Fruit fly (Drosophila melanogaster) whole organism, embryonic: ENCODE data around the gene rols.
A peak's percentile ranks its signal among the peaks of the same experiment; 100 is the strongest.

Experiments used
- Asciz ChIP-seq: fragments of 200-800 bp; sonication (Bioruptor generic); optimal IDR thresholded peaks from 2 replicates; lab custom pipeline; 2017; ENCODE audit warnings: missing biosample characterization, mild to moderate bottlenecking, missing genetic modification characterization, missing genetic modification reagents
- Atf3 ChIP-seq: fragments of 200-800 bp; sonication (Bioruptor generic); optimal IDR thresholded peaks from 3 replicates; lab custom pipeline; 2016; ENCODE audit warnings: missing biosample characterization, missing genetic modification characterization
- B-H1 ChIP-seq: fragments of 200-800 bp; sonication (Bioruptor generic); IDR thresholded peaks from 3 replicates; pipeline ENCODE4 v1.3.6; 2022; ENCODE audit warnings: missing biosample characterization, missing genetic modification characterization
- Blimp-1 ChIP-seq: fragments of 200-800 bp; sonication (Bioruptor generic); optimal IDR thresholded peaks from 3 replicates; lab custom pipeline; 2018; ENCODE audit warnings: missing biosample characterization, missing genetic modification characterization, mild to moderate bottlenecking, moderate library complexity, missing genetic modification reagents
- CG10209 ChIP-seq: fragments of 200-800 bp; sonication (Bioruptor generic); optimal IDR thresholded peaks from 3 replicates; lab custom pipeline; 2017; ENCODE audit warnings: missing biosample characterization, mild to moderate bottlenecking, missing genetic modification characterization, missing genetic modification reagents
- CG10321 ChIP-seq: fragments of 200-800 bp; sonication (Bioruptor generic); IDR thresholded peaks from 2 replicates; pipeline ENCODE4 v1.3.6; 2022; ENCODE audit warnings: missing biosample characterization, missing genetic modification characterization
- CG11093 ChIP-seq: fragments of 200-800 bp; sonication (Bioruptor generic); IDR thresholded peaks from 3 replicates; pipeline ENCODE4 v1.3.6; 2022; ENCODE audit warnings: missing biosample characterization, missing genetic modification characterization
- CG12104 ChIP-seq: fragments of 200-800 bp; sonication (Bioruptor generic); optimal IDR thresholded peaks from 3 replicates; lab custom pipeline; 2016; ENCODE audit warnings: missing biosample characterization, missing genetic modification characterization
- CG12219 ChIP-seq: fragments of 200-800 bp; sonication (Bioruptor generic); optimal IDR thresholded peaks from 3 replicates; lab custom pipeline; 2018; ENCODE audit warnings: missing biosample characterization, mild to moderate bottlenecking, missing genetic modification characterization
- CG13624 ChIP-seq: fragments of 200-800 bp; sonication (Bioruptor generic); optimal IDR thresholded peaks from 2 replicates; lab custom pipeline; 2016; ENCODE audit warnings: missing biosample characterization, missing genetic modification characterization
- CG16815 ChIP-seq: fragments of 200-800 bp; sonication (Bioruptor generic); optimal IDR thresholded peaks from 3 replicates; lab custom pipeline; 2017; ENCODE audit warnings: missing biosample characterization, mild to moderate bottlenecking, missing genetic modification characterization
- CG31441 ChIP-seq: fragments of 200-800 bp; sonication (Bioruptor generic); IDR thresholded peaks from 2 replicates; pipeline ENCODE4 v1.3.6; 2022; ENCODE audit warnings: missing biosample characterization, missing genetic modification characterization
- CG3726 ChIP-seq: fragments of 200-800 bp; sonication (Bioruptor generic); IDR thresholded peaks from 3 replicates; pipeline ENCODE4, ENCODE4 v1.3.6; 2022; ENCODE audit warnings: missing biosample characterization, missing genetic modification characterization
- CG3838 ChIP-seq: fragments of 200-800 bp; sonication (Bioruptor generic); optimal IDR thresholded peaks from 3 replicates; lab custom pipeline; 2016; ENCODE audit warnings: missing biosample characterization, missing genetic modification characterization
- CG42726 ChIP-seq: fragments of 200-800 bp; sonication (Bioruptor generic); IDR thresholded peaks from 2 replicates; pipeline ENCODE4 v1.3.6; 2022; ENCODE audit warnings: missing biosample characterization, missing genetic modification characterization; ENCODE audit not compliant: partially characterized antibody
- CG4360 ChIP-seq: fragments of 200-800 bp; sonication (Bioruptor generic); IDR thresholded peaks from 2 replicates; pipeline ENCODE4 v1.3.6; 2022; ENCODE audit warnings: missing biosample characterization, missing genetic modification characterization
- CG4424 ChIP-seq: fragments of 200-800 bp; sonication (Bioruptor generic); optimal IDR thresholded peaks from 3 replicates; lab custom pipeline; 2016; ENCODE audit warnings: missing biosample characterization, missing genetic modification characterization
- CG4820 ChIP-seq: fragments of 200-800 bp; sonication (Bioruptor generic); optimal IDR thresholded peaks from 3 replicates; lab custom pipeline; 2016; ENCODE audit warnings: missing biosample characterization, missing genetic modification characterization
- CG6654 ChIP-seq: fragments of 200-800 bp; sonication (Bioruptor generic); optimal IDR thresholded peaks from 2 replicates; lab custom pipeline; 2017; ENCODE audit warnings: missing biosample characterization, mild to moderate bottlenecking, missing genetic modification characterization
- CG7786 ChIP-seq: fragments of 200-800 bp; sonication (Bioruptor generic); optimal IDR thresholded peaks from 2 replicates; lab custom pipeline; 2016; ENCODE audit warnings: missing biosample characterization, missing genetic modification characterization
- CG7839 ChIP-seq: fragments of 200-800 bp; sonication (Bioruptor generic); optimal IDR thresholded peaks from 3 replicates; lab custom pipeline; 2018; ENCODE audit warnings: missing biosample characterization, mild to moderate bottlenecking, missing genetic modification characterization, moderate library complexity
- CG9215 ChIP-seq: fragments of 200-800 bp; sonication (Bioruptor generic); IDR thresholded peaks from 2 replicates; pipeline ENCODE4 v1.3.6; 2022; ENCODE audit warnings: missing biosample characterization, missing genetic modification characterization
- CG9437 ChIP-seq: fragments of 200-800 bp; sonication (Bioruptor generic); optimal IDR thresholded peaks from 2 replicates; lab custom pipeline; 2018; ENCODE audit warnings: missing biosample characterization, mild to moderate bottlenecking, missing genetic modification characterization
- CG9932 ChIP-seq: fragments of 200-800 bp; sonication (Bioruptor generic); IDR thresholded peaks from 2 replicates; pipeline ENCODE4 v1.3.6; 2022; ENCODE audit warnings: missing biosample characterization, missing genetic modification characterization
- Doc2 ChIP-seq: fragments of 200-800 bp; sonication (Bioruptor generic); IDR thresholded peaks from 2 replicates; pipeline ENCODE4 v1.3.6; 2022; ENCODE audit warnings: missing biosample characterization, missing genetic modification characterization
- E2f2 ChIP-seq: fragments of 200-800 bp; sonication (Bioruptor generic); IDR thresholded peaks from 2 replicates; pipeline ENCODE4 v1.3.6; 2022; ENCODE audit warnings: missing biosample characterization, missing genetic modification characterization
- Gsc ChIP-seq: fragments of 200-800 bp; sonication (Bioruptor generic); IDR thresholded peaks from 2 replicates; pipeline ENCODE4 v1.3.6; 2022; ENCODE audit warnings: missing biosample characterization, missing genetic modification characterization
- Mrtf ChIP-seq: fragments of 200-800 bp; sonication (Bioruptor generic); IDR thresholded peaks from 3 replicates; pipeline ENCODE4 v1.3.6; 2022; ENCODE audit warnings: missing biosample characterization, missing genetic modification characterization
- TFAM ChIP-seq: fragments of 200-800 bp; sonication (Bioruptor generic); optimal IDR thresholded peaks from 2 replicates; lab custom pipeline; 2017; ENCODE audit warnings: missing biosample characterization, missing genetic modification characterization, inconsistent platforms
- bab2 ChIP-seq: fragments of 200-800 bp; sonication (Bioruptor generic); optimal IDR thresholded peaks from 2 replicates; lab custom pipeline; 2016; ENCODE audit warnings: missing biosample characterization, missing genetic modification characterization
- bigmax ChIP-seq: fragments of 200-800 bp; sonication (Bioruptor generic); optimal IDR thresholded peaks from 2 replicates; lab custom pipeline; 2018; ENCODE audit warnings: missing biosample characterization, mild to moderate bottlenecking, missing genetic modification characterization
- croc ChIP-seq: fragments of 200-800 bp; sonication (Bioruptor generic); conservative IDR thresholded peaks from 3 replicates; pipeline ENCODE4 v1.3.6; 2022; ENCODE audit warnings: missing biosample characterization, missing genetic modification characterization
- crol ChIP-seq: fragments of 200-800 bp; sonication (Bioruptor generic); IDR thresholded peaks from 2 replicates; pipeline ENCODE4 v1.3.6; 2022; ENCODE audit warnings: missing biosample characterization, missing genetic modification characterization
- dan ChIP-seq: fragments of 200-800 bp; sonication (Bioruptor generic); IDR thresholded peaks from 2 replicates; pipeline ENCODE4 v1.3.6; 2022; ENCODE audit warnings: missing biosample characterization, missing genetic modification characterization
- dimm ChIP-seq: fragments of 200-800 bp; sonication (Bioruptor generic); IDR thresholded peaks from 2 replicates; pipeline ENCODE4 v1.3.6; 2022; ENCODE audit warnings: missing biosample characterization, missing genetic modification characterization
- dmrt99B ChIP-seq: fragments of 200-800 bp; sonication (Bioruptor generic); optimal IDR thresholded peaks from 2 replicates; lab custom pipeline; 2018; ENCODE audit warnings: missing biosample characterization, mild to moderate bottlenecking, missing genetic modification characterization, moderate library complexity
- ftz-f1 ChIP-seq: fragments of 200-800 bp; sonication (Bioruptor generic); optimal IDR thresholded peaks from 2 replicates; lab custom pipeline; 2016; ENCODE audit warnings: missing biosample characterization, missing genetic modification characterization
- gro ChIP-seq: fragments of 200-800 bp; sonication (Bioruptor generic); optimal IDR thresholded peaks from 2 replicates; lab custom pipeline; 2016; ENCODE audit warnings: missing biosample characterization, missing genetic modification characterization
- ind ChIP-seq: fragments of 200-800 bp; sonication (Bioruptor generic); optimal IDR thresholded peaks from 3 replicates; lab custom pipeline; 2016; ENCODE audit warnings: missing biosample characterization, missing genetic modification characterization
- jing ChIP-seq: fragments of 200-800 bp; sonication (Bioruptor generic); optimal IDR thresholded peaks from 2 replicates; lab custom pipeline; 2018; ENCODE audit warnings: missing biosample characterization, mild to moderate bottlenecking, missing genetic modification characterization
- kay ChIP-seq: fragments of 200-800 bp; sonication (Bioruptor generic); optimal IDR thresholded peaks from 2 replicates; lab custom pipeline; 2016; ENCODE audit warnings: missing biosample characterization, missing genetic modification characterization
- knrl ChIP-seq: fragments of 200-800 bp; sonication (Bioruptor generic); IDR thresholded peaks from 3 replicates; pipeline ENCODE4 v1.3.6; 2022; ENCODE audit warnings: missing biosample characterization, missing genetic modification characterization; ENCODE audit not compliant: partially characterized antibody
- lilli ChIP-seq: fragments of 200-800 bp; sonication (Bioruptor generic); optimal IDR thresholded peaks from 3 replicates; lab custom pipeline; 2016; ENCODE audit warnings: missing biosample characterization, missing genetic modification characterization
- mirr ChIP-seq: fragments of 200-800 bp; sonication (Bioruptor generic); optimal IDR thresholded peaks from 3 replicates; lab custom pipeline; 2018; ENCODE audit warnings: missing biosample characterization, mild to moderate bottlenecking, missing genetic modification characterization
- pnt ChIP-seq: fragments of 200-800 bp; sonication (Bioruptor generic); optimal IDR thresholded peaks from 3 replicates; lab custom pipeline; 2016; ENCODE audit warnings: missing biosample characterization, missing genetic modification characterization
- psq ChIP-seq: fragments of 200-800 bp; sonication (Bioruptor generic); optimal IDR thresholded peaks from 2 replicates; lab custom pipeline; 2017; ENCODE audit warnings: missing biosample characterization, missing genetic modification characterization
- pzg ChIP-seq: fragments of 200-800 bp; sonication (Bioruptor generic); optimal IDR thresholded peaks from 3 replicates; lab custom pipeline; 2018; ENCODE audit warnings: missing biosample characterization, mild to moderate bottlenecking, missing genetic modification characterization, moderate library complexity
- row ChIP-seq: fragments of 200-800 bp; sonication (Bioruptor generic); IDR thresholded peaks from 3 replicates; pipeline ENCODE4 v1.3.6; 2022; ENCODE audit warnings: missing biosample characterization, missing genetic modification characterization
- usp ChIP-seq: fragments of >200 bp; optimal IDR thresholded peaks from 2 replicates; lab custom pipeline; 2017; ENCODE audit warnings: missing biosample characterization, missing genetic modification characterization
- z ChIP-seq: fragments of 200-800 bp; sonication (Bioruptor generic); IDR thresholded peaks from 3 replicates; pipeline ENCODE4 v1.3.6; 2022; ENCODE audit warnings: missing biosample characterization, missing genetic modification characterization

Gene rols

DNA sequence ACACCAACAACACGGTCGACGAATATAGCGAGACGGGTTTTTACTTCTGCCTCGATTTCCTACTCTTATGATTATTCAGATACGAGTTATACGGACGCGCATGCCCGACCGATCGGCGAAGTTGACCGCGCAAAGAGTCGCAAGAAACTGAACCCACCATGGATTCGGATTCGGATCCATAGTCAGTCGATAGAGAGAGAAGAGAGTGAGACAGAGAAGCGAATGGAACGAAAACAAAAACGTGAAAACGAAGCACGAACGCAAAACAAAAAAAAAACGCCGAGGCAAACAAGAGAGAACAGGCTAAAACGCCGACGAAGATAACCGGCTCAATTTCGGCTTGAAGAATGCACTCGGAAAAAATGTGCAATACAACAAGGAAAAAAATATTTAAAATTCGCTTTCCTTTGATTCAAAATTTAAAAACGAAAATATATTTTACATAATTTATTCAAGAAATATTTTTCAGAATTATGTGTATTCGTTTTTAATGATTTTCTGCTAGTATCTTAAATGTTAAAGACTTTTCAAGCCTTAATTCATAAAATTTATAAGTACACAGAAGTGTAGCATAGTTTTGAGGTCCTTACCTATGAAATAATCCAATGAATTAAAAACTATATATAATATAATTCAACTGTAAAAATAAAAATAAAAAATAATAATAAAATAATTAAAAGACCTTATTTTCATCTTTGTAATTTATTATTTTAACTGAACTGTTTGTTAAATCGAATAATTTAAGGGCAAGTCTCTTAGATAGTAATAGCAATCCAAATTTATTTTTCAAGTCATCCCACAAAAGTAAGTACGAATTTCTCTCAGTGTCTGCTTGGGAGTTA is 17.2 kb upstream of the rols start, which contains the start of gene Sema5c (continued):
- TF ChIP-seq jing (GFP tag; lab: Kevin White, UChicago), result no peak
- 0 out of 3 replicates have a peak, but pooled peaks have one; percentile 51 for TF ChIP-seq z (GFP tag; lab: Robert Waterston, UW)
- TF ChIP-seq Asciz, result peak; percentile 61
- peak; percentile 55 for TF ChIP-seq CG9932 (GFP tag; lab: Robert Waterston, UW)
- peak; percentile 68; the same call in 1 of the 2 replicates for TF ChIP-seq CG4360 (GFP tag; lab: Robert Waterston, UW)
- TF ChIP-seq lilli (GFP tag; lab: Kevin White, UChicago), result peak; percentile 18
- 0 out of 2 replicates have a peak, but pooled peaks have one; percentile 31 for TF ChIP-seq CG9215
- peak; percentile 46 for TF ChIP-seq CG6654 (GFP tag; lab: Kevin White, UChicago)
- peak; percentile 38 for TF ChIP-seq ind (GFP tag; lab: Kevin White, UChicago)
- TF ChIP-seq CG10209, result peak; percentile 76
- TF ChIP-seq kay, result no peak
- peak; percentile 98 for TF ChIP-seq psq (GFP tag; lab: Kevin White, UChicago)
- no peak for TF ChIP-seq crol
- no peak for TF ChIP-seq Doc2 (GFP tag; lab: Robert Waterston, UW)
- TF ChIP-seq CG12219, result no peak
- 0 out of 3 replicates have a peak, but pooled peaks have one; percentile 39 for TF ChIP-seq CG11093 (GFP tag; lab: Robert Waterston, UW)
- no peak for TF ChIP-seq CG42726 (GFP tag; lab: Robert Waterston, UW)
- TF ChIP-seq ftz-f1 (GFP tag; lab: Kevin White, UChicago), result peak; percentile 58
- TF ChIP-seq CG7839 (tag; lab: Kevin White, UChicago), result peak; percentile 77
- TF ChIP-seq bab2 (GFP tag; lab: Kevin White, UChicago), result peak; percentile 39
- peak; percentile 16 for TF ChIP-seq CG3838
- peak; percentile 89 for TF ChIP-seq CG9437 (GFP tag; lab: Kevin White, UChicago)
- peak; percentile 52 for TF ChIP-seq mirr (GFP tag; lab: Kevin White, UChicago)
- TF ChIP-seq CG4820 (GFP tag; lab: Kevin White, UChicago), result peak; percentile 42
- peak; percentile 41 for TF ChIP-seq pnt (GFP tag; lab: Kevin White, UChicago)
- TF ChIP-seq bigmax, result peak; percentile 15
- no peak for TF ChIP-seq TFAM (GFP tag; lab: Kevin White, UChicago)
- no peak for TF ChIP-seq Atf3 (GFP tag; lab: Kevin White, UChicago)
- TF ChIP-seq dmrt99B (tag; lab: Kevin White, UChicago), result peak; percentile 77
- no peak; the same call in 1 of the 2 replicates for TF ChIP-seq E2f2 (GFP tag; lab: Robert Waterston, UW)
- peak; percentile 51; the same call in 1 of the 3 replicates for TF ChIP-seq Mrtf (GFP tag; lab: Robert Waterston, UW)
- no peak for TF ChIP-seq pzg
- peak; percentile 74 for TF ChIP-seq CG4424 (GFP tag; lab: Kevin White, UChicago)
- TF ChIP-seq dimm (GFP tag; lab: Robert Waterston, UW), result no peak
- peak; percentile 54 for TF ChIP-seq Blimp-1 (GFP tag; lab: Kevin White, UChicago)
- TF ChIP-seq CG16815 (GFP tag; lab: Kevin White, UChicago), result peak; percentile 71
- no peak for TF ChIP-seq knrl
- peak; percentile 72 for TF ChIP-seq gro (GFP tag; lab: Kevin White, UChicago)
- TF ChIP-seq CG31441 (GFP tag; lab: Robert Waterston, UW), result peak; percentile 82
- peak; percentile 36 for TF ChIP-seq CG13624 (GFP tag; lab: Kevin White, UChicago)
- no peak for TF ChIP-seq CG3726 (GFP tag; lab: Robert Waterston, UW)
- TF ChIP-seq row (GFP tag; lab: Robert Waterston, UW), result peak; percentile 73
- TF ChIP-seq usp (GFP tag; lab: Kevin White, UChicago), result no peak
- TF ChIP-seq B-H1 (GFP tag; lab: Robert Waterston, UW), result no peak; the same call in 2 of the 3 replicates
- no peak for TF ChIP-seq CG7786 (GFP tag; lab: Kevin White, UChicago)
- TF ChIP-seq CG10321 (GFP tag; lab: Robert Waterston, UW), result no peak
- TF ChIP-seq Gsc (GFP tag; lab: Robert Waterston, UW), result no peak
- TF ChIP-seq dan, result no peak
- peak; percentile 51; the same call in 2 of the 3 replicates for TF ChIP-seq croc
- TF ChIP-seq CG12104 (GFP tag; lab: Kevin White, UChicago), result peak; percentile 75
